Worm (Caenorhabditis elegans): ENCODE data around the gene eak-4.

ce11 chrIV:12522521-12522920, 2.8 kb downstream of the eak-4 start, which contains the start of gene sru-13:
- no peak for TF ChIP-seq F49E8.2 (tag; optimal IDR thresholded peaks at IDR 0.05; ENCODE audit: insufficient read depth)
- no peak for TF ChIP-seq pha-4 (tag; optimal IDR thresholded peaks at IDR 0.05)
- TF ChIP-seq dpl-1 (GFP tag; optimal IDR thresholded peaks at IDR 0.05) = no peak
- no peak for TF ChIP-seq ama-1 (optimal IDR thresholded peaks at IDR 0.05)
- TF ChIP-seq ama-1 (GFP tag; optimal IDR thresholded peaks at IDR 0.05) = no peak
- TF ChIP-seq F57C9.4 (tag; optimal IDR thresholded peaks at IDR 0.05) = no peak
- TF ChIP-seq lin-54 (GFP tag; optimal IDR thresholded peaks at IDR 0.05) = no peak
- no peak for TF ChIP-seq snpc-4 (GFP tag; optimal IDR thresholded peaks at IDR 0.05)
- no peak for TF ChIP-seq snpc-4 (tag; optimal IDR thresholded peaks at IDR 0.05)

Measured in whole organism, young adult.